Fruit fly (Drosophila melanogaster) whole organism, adult: ENCODE data around the gene wam.

ENCODE experiments used
- CG11617 ChIP-seq: fragments of 200-800 bp; sonication (Bioruptor generic); optimal IDR thresholded peaks from 2 replicates; lab custom pipeline; 2017; ENCODE audit warnings: mild to moderate bottlenecking, missing biosample characterization, missing genetic modification reagents, missing genetic modification characterization
- CG12768 ChIP-seq: fragments of 200-800 bp; sonication (Bioruptor generic); optimal IDR thresholded peaks from 2 replicates; lab custom pipeline; 2017; ENCODE audit warnings: missing biosample characterization, missing genetic modification characterization, mild to moderate bottlenecking, moderate library complexity, missing genetic modification reagents
- CG14711 ChIP-seq: fragments of 200-800 bp; sonication (Bioruptor generic); optimal IDR thresholded peaks from 2 replicates; lab custom pipeline; 2018; ENCODE audit warnings: missing biosample characterization, mild to moderate bottlenecking, missing genetic modification characterization, moderate library complexity
- CG1620 ChIP-seq: fragments of 200-800 bp; sonication (Bioruptor generic); optimal IDR thresholded peaks from 2 replicates; lab custom pipeline; 2016; ENCODE audit warnings: missing biosample characterization, missing genetic modification characterization
- CG33017 ChIP-seq: fragments of 200-800 bp; sonication (Bioruptor generic); optimal IDR thresholded peaks from 2 replicates; lab custom pipeline; 2018; ENCODE audit warnings: missing biosample characterization, mild to moderate bottlenecking, missing genetic modification characterization, moderate library complexity
- CG5204 ChIP-seq: fragments of 200-800 bp; sonication (Bioruptor generic); optimal IDR thresholded peaks from 2 replicates; lab custom pipeline; 2016; ENCODE audit warnings: missing biosample characterization, missing genetic modification characterization
- CG7045 ChIP-seq: fragments of 200-800 bp; sonication (Bioruptor generic); optimal IDR thresholded peaks from 2 replicates; lab custom pipeline; 2017; ENCODE audit warnings: missing biosample characterization, mild to moderate bottlenecking, missing genetic modification characterization
- CG7101 ChIP-seq: fragments of 200-800 bp; sonication (Bioruptor generic); optimal IDR thresholded peaks from 2 replicates; lab custom pipeline; 2018; ENCODE audit warnings: missing biosample characterization, mild to moderate bottlenecking, missing genetic modification characterization, moderate library complexity
- Clk ChIP-seq: fragments of 200-800 bp; sonication (Bioruptor generic); optimal IDR thresholded peaks from 2 replicates; lab custom pipeline; 2017; ENCODE audit warnings: missing biosample characterization, missing genetic modification characterization
- Crg-1 ChIP-seq: fragments of 200-800 bp; sonication (Bioruptor generic); optimal IDR thresholded peaks from 2 replicates; lab custom pipeline; 2016; ENCODE audit warnings: missing biosample characterization, missing genetic modification characterization
- Hr96 ChIP-seq: fragments of 200-800 bp; sonication (Bioruptor generic); optimal IDR thresholded peaks from 2 replicates; lab custom pipeline; 2016; ENCODE audit warnings: missing biosample characterization, missing genetic modification characterization
- Mnt ChIP-seq: fragments of 200-800 bp; sonication (Bioruptor generic); optimal IDR thresholded peaks from 2 replicates; lab custom pipeline; 2016; ENCODE audit warnings: missing biosample characterization, mild to moderate bottlenecking, missing genetic modification characterization
- bab1 ChIP-seq: fragments of 200-800 bp; sonication (Bioruptor generic); optimal IDR thresholded peaks from 3 replicates; lab custom pipeline; 2019; ENCODE audit warnings: missing biosample characterization, mild to moderate bottlenecking, missing genetic modification characterization, moderate library complexity
- cic ChIP-seq: fragments of 200-800 bp; sonication (Bioruptor generic); optimal IDR thresholded peaks from 2 replicates; lab custom pipeline; 2017; ENCODE audit warnings: missing biosample characterization, mild to moderate bottlenecking, missing genetic modification characterization, moderate library complexity
- cnc ChIP-seq, 2 experiments: fragments of >200 bp; optimal IDR thresholded peaks; 2 replicates each; lab custom pipeline; 2017
- kay ChIP-seq: fragments of 200-800 bp; sonication (Bioruptor generic); peaks from one replicate; lab custom pipeline; 2016; ENCODE audit warnings: missing biosample characterization, missing genetic modification characterization, borderline replicate concordance
- ovo ChIP-seq: fragments of 200-800 bp; sonication (Bioruptor generic); optimal IDR thresholded peaks from 2 replicates; lab custom pipeline; 2016; ENCODE audit warnings: missing biosample characterization, missing genetic modification characterization
- pad ChIP-seq: fragments of 200-800 bp; sonication (Bioruptor generic); optimal IDR thresholded peaks from 3 replicates; lab custom pipeline; 2017; ENCODE audit warnings: missing biosample characterization, missing genetic modification characterization, mild to moderate bottlenecking, moderate library complexity, missing genetic modification reagents
- tj ChIP-seq: fragments of 200-800 bp; sonication (Bioruptor generic); optimal IDR thresholded peaks from 3 replicates; lab custom pipeline; 2017; ENCODE audit warnings: missing biosample characterization, mild to moderate bottlenecking, missing genetic modification characterization, moderate library complexity
- toe ChIP-seq: fragments of 200-800 bp; sonication (Bioruptor generic); optimal IDR thresholded peaks from 2 replicates; lab custom pipeline; 2016; ENCODE audit warnings: missing biosample characterization, missing genetic modification characterization

Gene wam

DNA sequence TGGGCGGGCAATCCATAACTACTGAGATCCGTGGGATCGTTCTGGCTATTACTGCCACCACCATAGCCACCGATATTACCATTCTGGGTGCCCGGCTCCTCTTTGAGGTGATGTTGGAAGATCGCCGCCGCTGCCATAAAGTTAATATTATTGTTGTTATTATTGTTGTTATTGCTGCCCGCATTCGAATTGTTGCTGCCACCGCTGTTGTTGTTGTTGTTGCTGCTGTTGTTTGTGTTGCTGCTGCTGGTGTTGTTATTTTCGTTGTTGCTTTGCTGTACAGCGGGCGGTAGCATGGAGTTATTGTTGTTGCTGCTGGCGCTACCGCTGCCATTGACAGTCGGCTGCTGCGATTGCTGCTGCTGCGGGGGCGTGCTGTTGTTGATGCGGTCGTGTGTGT, 4.4 kb upstream of the wam start:
- TF ChIP-seq CG11617 (GFP tag; lab: Kevin White, UChicago) (no peak), CG14711 (tag; lab: Kevin White, UChicago) (no peak), bab1 (GFP tag; lab: Kevin White, UChicago) (no peak)

- TF ChIP-seq bab1 (GFP tag; lab: Kevin White, UChicago) (no peak), pad (GFP tag; lab: Kevin White, UChicago) (no peak), CG1620 (GFP tag; lab: Kevin White, UChicago) (no peak), cic (GFP tag; lab: Kevin White, UChicago) (no peak), CG11617 (GFP tag; lab: Kevin White, UChicago) (no peak), kay (no peak), CG5204 (GFP tag; lab: Kevin White, UChicago) (no peak), ovo (no peak), Hr96 (no peak), tj (GFP tag; lab: Kevin White, UChicago) (no peak), CG7045 (GFP tag; lab: Kevin White, UChicago) (no peak), CG12768 (GFP tag; lab: Kevin White, UChicago) (no peak), Clk (no peak), Crg-1 (GFP tag; lab: Kevin White, UChicago) (no peak), CG33017 (tag; lab: Kevin White, UChicago) (no peak)
These were observed 2.2 kb upstream of the wam start, which contains the start of gene bb8 for dm6 chr3R:23290089-23290488. bb8 (minus strand) TSS chr3R:23290189.

dm6 chr3R:23284256-23284655, 3.6 kb downstream of the wam start:
- TF ChIP-seq CG7101 (tag; lab: Kevin White, UChicago) = peak; percentile 9
- peak; percentile 30 for TF ChIP-seq CG33017 (tag; lab: Kevin White, UChicago)
- no peak for TF ChIP-seq toe

DNA sequence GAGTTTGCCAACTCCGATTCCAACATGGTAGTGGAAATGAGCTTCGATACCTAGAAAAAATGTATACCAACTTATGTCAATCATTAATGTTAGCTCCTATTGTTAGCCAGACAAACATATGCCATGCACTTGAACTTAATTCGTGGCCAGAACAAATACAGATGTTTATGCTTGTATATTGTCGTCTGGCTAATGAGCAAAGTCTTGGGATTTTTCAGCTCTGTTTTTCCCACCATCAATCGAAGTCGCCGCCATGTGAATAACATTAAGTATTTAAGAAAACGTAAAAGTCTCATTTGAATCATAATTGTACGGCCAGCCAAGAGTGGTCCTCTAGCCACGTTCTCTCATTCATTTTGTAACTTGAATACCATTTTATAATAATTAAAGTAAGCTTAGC, 4.1 kb downstream of the wam start, which contains the start of gene CG6763:
Gene CG6763, plus strand, starts transcription at position 301 of the 400 bp plus-strand sequence.
- TF ChIP-seq kay (no peak), ovo (no peak), CG33017 (tag; lab: Kevin White, UChicago) (no peak), tj (GFP tag; lab: Kevin White, UChicago) (no peak), bab1 (GFP tag; lab: Kevin White, UChicago) (no peak), Clk (no peak), Hr96 (no peak), CG1620 (GFP tag; lab: Kevin White, UChicago) (no peak), CG14711 (tag; lab: Kevin White, UChicago) (no peak), CG11617 (GFP tag; lab: Kevin White, UChicago) (no peak), Mnt (GFP tag; lab: Kevin White, UChicago) (no peak), CG7101 (tag; lab: Kevin White, UChicago) (no peak), CG5204 (GFP tag; lab: Kevin White, UChicago) (no peak), cic (GFP tag; lab: Kevin White, UChicago) (no peak), Crg-1 (GFP tag; lab: Kevin White, UChicago) (no peak), CG7045 (GFP tag; lab: Kevin White, UChicago) (no peak), CG12768 (GFP tag; lab: Kevin White, UChicago) (no peak), cnc (optimal IDR thresholded peaks at IDR 0.05; lab: Kevin White, UChicago) (no peak)

dm6 chr3R:23280806-23281257, 7.0 kb downstream of the wam start, which contains the start of the genes orb and Cdc16:
orb (minus strand) TSS chr3R:23280856.
Cdc16 (plus strand) TSS chr3R:23281201.
- TF ChIP-seq CG14711 (tag; lab: Kevin White, UChicago) (peak; percentile 92), ovo (peak; percentile 40), Clk (peak; percentile 70), CG1620 (GFP tag; lab: Kevin White, UChicago) (peak; percentile 78), Crg-1 (GFP tag; lab: Kevin White, UChicago) (peak; percentile 72), toe (peak; percentile 74), Mnt (GFP tag; lab: Kevin White, UChicago) (peak; percentile 41), CG7045 (GFP tag; lab: Kevin White, UChicago) (peak; percentile 84), cic (GFP tag; lab: Kevin White, UChicago) (peak; percentile 8), bab1 (GFP tag; lab: Kevin White, UChicago) (peak; percentile 93), Hr96 (peak; percentile 53), kay (peak; percentile 52), tj (GFP tag; lab: Kevin White, UChicago) (peak; percentile 51), pad (GFP tag; lab: Kevin White, UChicago) (peak; percentile 25), CG5204 (GFP tag; lab: Kevin White, UChicago) (peak; percentile 64), CG7101 (tag; lab: Kevin White, UChicago) (peak; percentile 93), CG11617 (GFP tag; lab: Kevin White, UChicago) (peak; percentile 83), cnc (optimal IDR thresholded peaks at IDR 0.05; lab: Kevin White, UChicago) (no peak), CG12768 (GFP tag; lab: Kevin White, UChicago) (peak; percentile 78), CG33017 (tag; lab: Kevin White, UChicago) (peak; percentile 92)

dm6 chr3R:23279834-23280233, 8.0 kb downstream of the wam start:
- TF ChIP-seq CG14711 (tag; lab: Kevin White, UChicago) (no peak), pad (GFP tag; lab: Kevin White, UChicago) (peak; percentile 69)
